Worm (Caenorhabditis elegans): ENCODE measurements around the gene pals-40.

DNA sequence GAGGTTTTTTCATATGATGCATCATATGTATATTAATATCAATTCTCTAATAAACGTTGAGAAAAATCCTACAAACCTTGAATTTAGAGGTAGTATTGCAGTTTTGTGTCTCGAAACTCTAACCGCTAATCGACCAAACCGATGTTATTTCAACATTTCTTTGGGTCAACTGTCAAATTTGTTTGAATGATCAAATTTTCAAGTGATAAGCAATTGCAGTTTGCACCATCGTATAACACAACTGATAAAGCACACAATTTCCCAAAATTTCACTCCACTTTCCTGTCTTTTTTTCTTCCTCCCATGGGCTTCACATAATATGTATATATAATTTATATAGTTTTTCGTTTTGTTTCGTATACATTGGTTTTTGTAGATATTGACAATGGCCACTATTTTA, 6.3 kb upstream of the pals-40 start, which contains the start of the genes fbxa-138 and Y82E9BR.5:
- TF ChIP-seq lsy-2 (tag; optimal IDR thresholded peaks at IDR 0.05) = no peak
- TF ChIP-seq tbx-2 (tag; optimal IDR thresholded peaks at IDR 0.05) = no peak
- no peak for TF ChIP-seq pqm-1 (tag; optimal IDR thresholded peaks at IDR 0.05)
- no peak for TF ChIP-seq zag-1 (tag; optimal IDR thresholded peaks at IDR 0.05)
- TF ChIP-seq unc-62 (GFP tag; optimal IDR thresholded peaks at IDR 0.05) = no peak

Measured in whole organism, L1 larva.